Worm (Caenorhabditis elegans): Measurements from ENCODE around the gene ndab-1.

The ndab-1 gene

DNA sequence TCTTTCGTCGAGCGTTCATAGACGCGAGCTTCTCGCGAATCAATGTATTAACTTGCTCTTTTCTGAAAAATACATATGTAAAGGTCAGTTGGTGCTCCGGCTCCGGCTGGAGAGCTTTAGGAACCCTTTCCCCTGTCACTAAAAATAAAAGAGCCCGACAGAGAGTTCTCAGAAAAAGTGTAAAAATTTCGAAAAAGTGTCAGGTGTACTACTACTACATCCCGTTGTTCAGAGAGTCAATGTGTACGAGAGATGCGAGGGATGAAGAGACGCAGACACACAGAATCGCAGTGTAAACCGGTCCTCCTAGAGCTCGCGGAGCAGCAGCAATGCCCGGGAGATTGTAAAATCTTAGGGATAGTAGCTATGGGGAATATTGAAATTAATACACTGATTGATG lies 27.2 kb upstream of the ndab-1 start:
- TF ChIP-seq F13H6.1 (tag; optimal IDR thresholded peaks at IDR 0.05) (peak; percentile 79), skn-1 (tag; optimal IDR thresholded peaks at IDR 0.05) (no peak), nhr-129 (tag; optimal IDR thresholded peaks at IDR 0.05) (peak; percentile 28), unc-39 (tag; optimal IDR thresholded peaks at IDR 0.05) (no peak), lsy-2 (tag; optimal IDR thresholded peaks at IDR 0.05) (peak; percentile 1 to 44), C34F6.9 (tag; optimal IDR thresholded peaks at IDR 0.05) (peak; percentile 47), sma-9 (GFP tag; optimal IDR thresholded peaks at IDR 0.05) (peak; percentile 51), sma-9 (tag; optimal IDR thresholded peaks at IDR 0.05) (no peak)

DNA sequence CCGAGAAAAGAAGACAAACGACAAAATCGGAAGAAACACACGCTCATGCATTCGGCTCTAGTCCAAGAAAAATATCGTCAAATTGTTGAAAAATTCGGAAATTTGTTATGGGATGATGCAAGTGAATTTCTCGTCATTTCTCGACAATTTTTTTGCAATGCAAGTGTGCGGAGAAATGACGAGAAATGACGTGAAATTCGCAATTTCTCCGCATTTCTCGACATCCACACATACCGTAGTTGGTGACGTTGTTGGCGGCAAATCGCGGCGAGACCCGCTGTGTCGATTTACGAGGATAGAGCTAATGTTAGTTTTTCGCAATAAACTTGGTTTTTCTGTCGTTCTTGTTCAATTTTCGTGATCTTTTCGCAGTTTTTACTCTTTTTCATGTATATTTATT lies 23.7 kb upstream of the ndab-1 start:
- TF ChIP-seq lsy-2 (tag; optimal IDR thresholded peaks at IDR 0.05): peak in 1 of 2 experiments; percentile 18

DNA sequence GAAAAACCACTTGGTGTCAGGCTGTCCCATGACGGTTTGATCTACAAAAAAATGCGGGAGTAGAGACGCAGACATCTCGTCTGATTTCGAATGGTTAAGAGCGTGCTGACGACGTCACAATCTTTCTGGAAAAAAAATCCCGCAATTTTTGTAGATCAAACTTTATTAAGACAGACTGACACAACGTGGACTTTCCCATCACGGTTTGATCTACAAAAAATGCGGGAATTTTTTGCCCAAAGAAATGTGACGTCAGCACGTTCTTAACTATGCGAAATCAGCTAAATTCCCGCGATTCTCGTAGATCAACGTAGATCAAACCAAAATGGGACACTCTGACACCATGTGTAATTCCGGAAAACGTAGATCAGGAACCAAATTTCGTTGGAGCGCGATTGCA lies 23.0 kb upstream of the ndab-1 start:
- no peak for TF ChIP-seq nhr-23 (tag; optimal IDR thresholded peaks at IDR 0.05)
- TF ChIP-seq unc-39 (tag; optimal IDR thresholded peaks at IDR 0.05): no peak
- TF ChIP-seq skn-1 (tag; optimal IDR thresholded peaks at IDR 0.05): no peak
- no peak for TF ChIP-seq ztf-1 (GFP tag; conservative IDR thresholded peaks at IDR 0.05)
- no peak for TF ChIP-seq nhr-25 (tag; optimal IDR thresholded peaks at IDR 0.05)
- no peak for TF ChIP-seq nhr-6 (tag; optimal IDR thresholded peaks at IDR 0.05)
- TF ChIP-seq aly-2 (tag; optimal IDR thresholded peaks at IDR 0.05): no peak
- TF ChIP-seq fos-1 (tag; optimal IDR thresholded peaks at IDR 0.05): no peak
- TF ChIP-seq lsy-2 (tag; optimal IDR thresholded peaks at IDR 0.05): no peak
- no peak for TF ChIP-seq unc-55 (GFP tag; optimal IDR thresholded peaks at IDR 0.05)
- no peak for TF ChIP-seq elt-3 (tag; optimal IDR thresholded peaks at IDR 0.05)
- TF ChIP-seq peb-1 (tag; optimal IDR thresholded peaks at IDR 0.05): no peak
- TF ChIP-seq gmeb-1 (tag; optimal IDR thresholded peaks at IDR 0.05): no peak
- no peak for TF ChIP-seq sma-9 (GFP tag; optimal IDR thresholded peaks at IDR 0.05)
- TF ChIP-seq sma-9 (tag; optimal IDR thresholded peaks at IDR 0.05): no peak
- TF ChIP-seq ceh-82 (tag; optimal IDR thresholded peaks at IDR 0.05): no peak
- no peak for TF ChIP-seq mab-5 (tag; optimal IDR thresholded peaks at IDR 0.05)
- TF ChIP-seq nhr-21 (tag; optimal IDR thresholded peaks at IDR 0.05): no peak

DNA sequence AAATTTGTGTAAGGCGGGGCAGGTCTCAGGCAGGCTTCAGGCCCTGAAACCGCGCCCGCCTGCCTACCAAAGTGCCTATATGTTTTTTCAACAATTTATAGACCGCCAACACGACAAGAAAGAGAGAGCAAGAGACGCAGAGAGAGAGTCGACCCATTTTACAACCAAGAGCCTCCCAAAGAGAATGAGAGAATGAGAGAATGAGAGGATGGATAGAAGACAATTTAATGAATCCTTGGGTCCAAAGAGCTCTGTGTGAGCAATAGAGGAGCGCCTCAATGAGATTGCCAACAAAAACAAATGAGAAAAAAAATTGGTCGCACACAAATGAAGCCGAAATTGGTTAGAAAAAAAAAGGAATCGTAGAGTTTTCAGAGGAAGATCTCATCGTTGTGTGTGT lies 22.4 kb upstream of the ndab-1 start:
- no peak for TF ChIP-seq snpc-4 (tag; optimal IDR thresholded peaks at IDR 0.05)
- TF ChIP-seq lsy-2 (tag; optimal IDR thresholded peaks at IDR 0.05): peak in 1 of 2 experiments; percentile 38
- peak; percentile 13 for TF ChIP-seq nhr-129 (tag; optimal IDR thresholded peaks at IDR 0.05)
- peak; percentile 16 for TF ChIP-seq sem-4 (tag; optimal IDR thresholded peaks at IDR 0.05)
- peak; percentile 5 for TF ChIP-seq unc-55 (GFP tag; optimal IDR thresholded peaks at IDR 0.05)
- no peak for TF ChIP-seq nhr-23 (tag; optimal IDR thresholded peaks at IDR 0.05)
- TF ChIP-seq C34F6.9 (tag; optimal IDR thresholded peaks at IDR 0.05): peak; percentile 14
- peak; percentile 19 for TF ChIP-seq crh-2 (tag; optimal IDR thresholded peaks at IDR 0.05)

DNA sequence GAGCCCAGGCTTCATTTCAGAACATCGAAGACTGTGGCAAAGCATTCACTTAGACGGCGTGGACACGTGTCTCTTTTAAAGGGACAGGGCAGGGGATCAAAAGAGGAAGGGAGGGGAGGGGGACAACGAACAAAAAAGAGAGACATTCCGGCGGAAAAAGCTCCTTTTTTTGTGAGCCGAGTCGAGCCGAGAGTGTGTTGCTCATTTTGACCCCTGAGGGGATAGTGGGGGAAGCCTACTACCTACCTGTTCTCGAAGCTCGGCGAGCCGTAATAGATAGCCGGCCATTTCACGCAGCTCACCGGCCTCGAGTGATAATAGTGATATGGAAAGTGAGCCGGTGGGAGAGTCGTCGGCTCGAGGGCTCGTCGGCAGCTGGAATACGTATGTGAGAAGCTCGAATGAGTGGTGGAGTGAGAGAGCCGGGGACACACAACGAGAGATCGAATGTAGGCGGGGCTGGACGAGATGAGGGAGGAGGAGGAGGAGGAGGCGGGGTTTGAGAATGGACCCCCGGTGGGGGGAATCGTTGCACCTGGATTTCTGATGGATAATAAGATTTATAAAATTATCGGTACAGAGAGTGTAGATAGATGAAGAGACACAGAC lies 21.3 kb upstream of the ndab-1 start:
- TF ChIP-seq F13H6.1 (tag; optimal IDR thresholded peaks at IDR 0.05) (peak; percentile 14), sem-4 (tag; optimal IDR thresholded peaks at IDR 0.05) (no peak)

DNA sequence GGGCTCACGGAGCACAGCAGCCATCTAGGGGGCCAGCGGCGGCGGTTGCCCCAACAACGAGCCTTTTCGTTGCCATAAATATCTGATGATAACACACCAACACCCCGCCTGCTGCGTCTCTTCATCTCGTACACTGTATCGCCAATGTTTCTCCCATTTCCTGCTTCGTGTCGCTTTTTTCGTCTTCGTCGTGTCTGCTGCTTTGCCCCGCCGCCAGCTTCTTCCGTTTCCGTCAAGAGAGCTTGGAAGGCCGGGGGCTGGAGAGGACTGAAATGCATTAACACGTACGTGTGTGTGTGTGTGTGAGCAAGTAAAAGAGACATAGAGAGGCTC lies 20.4 kb upstream of the ndab-1 start:
- peak in 1 of 2 experiments; percentile 20 for TF ChIP-seq lsy-2 (tag; optimal IDR thresholded peaks at IDR 0.05)
- TF ChIP-seq fos-1 (tag; optimal IDR thresholded peaks at IDR 0.05): no peak
- TF ChIP-seq nhr-10 (tag; optimal IDR thresholded peaks at IDR 0.05): no peak
- TF ChIP-seq lin-11 (tag; optimal IDR thresholded peaks at IDR 0.05): peak; percentile 14
- TF ChIP-seq snpc-4 (tag; optimal IDR thresholded peaks at IDR 0.05): peak; percentile 11
- no peak for TF ChIP-seq zag-1 (tag; optimal IDR thresholded peaks at IDR 0.05)
- no peak for TF ChIP-seq elt-1 (tag; optimal IDR thresholded peaks at IDR 0.05)
- peak; percentile 58 for TF ChIP-seq F13H6.1 (tag; optimal IDR thresholded peaks at IDR 0.05)
- peak; percentile 36 for TF ChIP-seq C34F6.9 (tag; optimal IDR thresholded peaks at IDR 0.05)
- no peak for TF ChIP-seq nhr-25 (tag; optimal IDR thresholded peaks at IDR 0.05)
- no peak for TF ChIP-seq unc-39 (tag; optimal IDR thresholded peaks at IDR 0.05)
- TF ChIP-seq nhr-23 (tag; optimal IDR thresholded peaks at IDR 0.05): no peak
- TF ChIP-seq sem-4 (tag; optimal IDR thresholded peaks at IDR 0.05): peak; percentile 17
- no peak for TF ChIP-seq sma-3 (GFP tag; optimal IDR thresholded peaks at IDR 0.05)
- no peak for TF ChIP-seq nhr-77 (tag; optimal IDR thresholded peaks at IDR 0.05)
- no peak for TF ChIP-seq mab-5 (tag; optimal IDR thresholded peaks at IDR 0.05)
- TF ChIP-seq nhr-237 (tag; optimal IDR thresholded peaks at IDR 0.05): no peak
- TF ChIP-seq peb-1 (tag; optimal IDR thresholded peaks at IDR 0.05): no peak
- TF ChIP-seq dmd-4 (tag; optimal IDR thresholded peaks at IDR 0.05): no peak
- peak; percentile 22 for TF ChIP-seq unc-55 (GFP tag; optimal IDR thresholded peaks at IDR 0.05)
- TF ChIP-seq skn-1 (tag; optimal IDR thresholded peaks at IDR 0.05): no peak
- no peak for TF ChIP-seq ceh-82 (tag; optimal IDR thresholded peaks at IDR 0.05)
- no peak for TF ChIP-seq blmp-1 (tag; optimal IDR thresholded peaks at IDR 0.05; ENCODE audit: insufficient read depth)
- TF ChIP-seq aly-2 (tag; optimal IDR thresholded peaks at IDR 0.05): no peak
- TF ChIP-seq lin-39 (tag; optimal IDR thresholded peaks at IDR 0.05): no peak
- no peak for TF ChIP-seq Y55F3AM.14 (GFP tag; optimal IDR thresholded peaks at IDR 0.05)
- peak; percentile 9 for TF ChIP-seq crh-2 (tag; optimal IDR thresholded peaks at IDR 0.05)
- no peak for TF ChIP-seq ZK546.5 (tag; optimal IDR thresholded peaks at IDR 0.05)
- TF ChIP-seq ama-1 (optimal IDR thresholded peaks at IDR 0.05): no peak
- no peak for TF ChIP-seq R02D3.7 (tag; optimal IDR thresholded peaks at IDR 0.05)
- TF ChIP-seq ztf-1 (GFP tag; conservative IDR thresholded peaks at IDR 0.05): no peak
- TF ChIP-seq nhr-6 (tag; optimal IDR thresholded peaks at IDR 0.05): no peak
- no peak for TF ChIP-seq nhr-21 (tag; optimal IDR thresholded peaks at IDR 0.05)
- TF ChIP-seq sma-9 (GFP tag; optimal IDR thresholded peaks at IDR 0.05): no peak
- no peak for TF ChIP-seq sma-9 (tag; optimal IDR thresholded peaks at IDR 0.05)

All from whole organism, L2 larva.